Worm (Caenorhabditis elegans): Measurements from ENCODE around the gene snap-29.

- TF ChIP-seq daf-12 (tag; optimal IDR thresholded peaks at IDR 0.05): no peak
- TF ChIP-seq R02D3.7 (tag; optimal IDR thresholded peaks at IDR 0.05): no peak
Observed at ce11 chrIII:8763111-8763510, 12.9 kb upstream of the snap-29 start.
